Worm (Caenorhabditis elegans) whole organism, L1 larva: Measurements from ENCODE around the gene rpl-11.1.

Experiments
- F16B12.6 ChIP-seq: fragments of 150-350 bp; optimal IDR thresholded peaks from 2 replicates; lab custom pipeline; 2014; ENCODE audit warnings: missing biosample characterization, missing genetic modification characterization
- aly-2 ChIP-seq: fragments of 150-350 bp; optimal IDR thresholded peaks from 2 replicates; lab custom pipeline; 2014; ENCODE audit warnings: missing biosample characterization, missing genetic modification characterization
- blmp-1 ChIP-seq: fragments of 150-350 bp; optimal IDR thresholded peaks from 2 replicates; lab custom pipeline; 2014; ENCODE audit warnings: missing biosample characterization, missing genetic modification characterization
- jun-1 ChIP-seq: fragments of 150-350 bp; optimal IDR thresholded peaks from 2 replicates; lab custom pipeline; 2014; ENCODE audit warnings: missing biosample characterization, missing genetic modification reagents, missing genetic modification characterization
- lin-13 ChIP-seq: fragments of 150-350 bp; optimal IDR thresholded peaks from 2 replicates; lab custom pipeline; 2014; ENCODE audit warnings: missing biosample characterization, missing genetic modification reagents, missing genetic modification characterization
- lin-35 ChIP-seq, 2 experiments: fragments of 150-350 bp; optimal IDR thresholded peaks; 2 replicates each; lab custom pipeline; 2014; ENCODE audit warnings: missing biosample characterization in 2 of 2, missing genetic modification characterization in 2 of 2, missing genetic modification reagents in 2 of 2
- lsy-2 ChIP-seq, 2 experiments: fragments of 150-350 bp; optimal IDR thresholded peaks; 2 replicates each; lab custom pipeline; 2014; ENCODE audit warnings: missing biosample characterization in 2 of 2, missing genetic modification characterization in 2 of 2
- mef-2 ChIP-seq: fragments of 150-350 bp; optimal IDR thresholded peaks from 2 replicates; lab custom pipeline; 2014; ENCODE audit warnings: missing biosample characterization, missing genetic modification characterization
- nhr-11 ChIP-seq: fragments of 150-350 bp; optimal IDR thresholded peaks from 2 replicates; lab custom pipeline; 2014; ENCODE audit warnings: missing biosample characterization, missing genetic modification characterization
- nhr-28 ChIP-seq: fragments of 150-350 bp; optimal IDR thresholded peaks from 2 replicates; lab custom pipeline; 2014; ENCODE audit warnings: missing biosample characterization, missing genetic modification characterization
- nhr-71 ChIP-seq: sonication (generic microtip); optimal IDR thresholded peaks from 2 replicates; lab custom pipeline; 2016; ENCODE audit warnings: mild to moderate bottlenecking, missing genetic modification characterization, moderate library complexity, missing compliant biosample characterization
- nhr-76 ChIP-seq: sonication (generic microtip); optimal IDR thresholded peaks from 2 replicates; lab custom pipeline; 2017; ENCODE audit warnings: missing biosample characterization, missing genetic modification characterization
- snpc-4 ChIP-seq: fragments of 150-350 bp; optimal IDR thresholded peaks from 2 replicates; lab custom pipeline; 2014; ENCODE audit warnings: missing biosample characterization, missing genetic modification characterization

- TF ChIP-seq lsy-2 (tag; optimal IDR thresholded peaks at IDR 0.05; lab: Kevin White, UChicago), result peak in 1 of 2 experiments; percentile 11
- peak; percentile 68 for TF ChIP-seq blmp-1 (tag; lab: Kevin White, UChicago)
- TF ChIP-seq nhr-71 (tag; lab: Kevin White, UChicago), result no peak
- peak in 1 of 2 experiments; percentile 25 for TF ChIP-seq lin-35 (GFP tag; optimal IDR thresholded peaks at IDR 0.05; lab: Kevin White, UChicago)
- TF ChIP-seq snpc-4 (tag; lab: Kevin White, UChicago), result no peak
- TF ChIP-seq mef-2 (tag; lab: Kevin White, UChicago), result no peak
- TF ChIP-seq jun-1 (tag; lab: Kevin White, UChicago), result no peak
- TF ChIP-seq lin-13 (GFP tag; lab: Kevin White, UChicago), result no peak
- no peak for TF ChIP-seq nhr-28 (tag; lab: Kevin White, UChicago)
- no peak for TF ChIP-seq F16B12.6 (tag; lab: Kevin White, UChicago)
- no peak for TF ChIP-seq nhr-11 (tag; lab: Kevin White, UChicago)
- TF ChIP-seq nhr-76 (tag; lab: Kevin White, UChicago), result no peak
- no peak for TF ChIP-seq aly-2
These were observed 20.5 kb upstream of the rpl-11.1 start for ce11 chrV:3606391-3606790.
